Worm (Caenorhabditis elegans) whole organism, L3 larva: ENCODE data around the gene T28B11.1.

Source experiments
- R02D3.7 ChIP-seq: fragments of 150-350 bp; optimal IDR thresholded peaks from 2 replicates; lab custom pipeline; 2014; ENCODE audit warnings: missing biosample characterization, missing genetic modification characterization
- aly-2 ChIP-seq: fragments of 150-350 bp; optimal IDR thresholded peaks from 2 replicates; lab custom pipeline; 2014; ENCODE audit warnings: missing biosample characterization, missing genetic modification characterization
- ceh-16 ChIP-seq: sonication (generic microtip); optimal IDR thresholded peaks from 2 replicates; lab custom pipeline; 2017; ENCODE audit warnings: missing biosample characterization, missing genetic modification characterization
- ceh-82 ChIP-seq: fragments of 150-350 bp; optimal IDR thresholded peaks from 2 replicates; lab custom pipeline; 2014; ENCODE audit warnings: missing biosample characterization, missing genetic modification characterization
- egl-27 ChIP-seq: sonication (generic microtip); optimal IDR thresholded peaks from 4 replicates; lab custom pipeline; 2017; ENCODE audit warnings: missing biosample characterization, missing genetic modification reagents, missing genetic modification characterization
- egl-5 ChIP-seq: fragments of 150-350 bp; optimal IDR thresholded peaks from 2 replicates; lab custom pipeline; 2017; ENCODE audit warnings: missing biosample characterization, missing genetic modification reagents, missing genetic modification characterization, inconsistent platforms
- elt-1 ChIP-seq: fragments of 150-350 bp; optimal IDR thresholded peaks from 2 replicates; lab custom pipeline; 2014; ENCODE audit warnings: missing biosample characterization, missing genetic modification characterization
- elt-2 ChIP-seq: sonication (generic microtip); optimal IDR thresholded peaks from 2 replicates; lab custom pipeline; 2016; ENCODE audit warnings: missing genetic modification reagents, mild to moderate bottlenecking, missing genetic modification characterization, missing compliant biosample characterization
- elt-3 ChIP-seq, 3 experiments: fragments of 150-350 bp in 1 of 3; sonication (generic microtip) in 2 of 3; optimal IDR thresholded peaks; 2 replicates in 2 of 3; 4 replicates in 1 of 3; lab custom pipeline; 2014 to 2017; ENCODE audit warnings: missing biosample characterization in 3 of 3, missing genetic modification characterization in 3 of 3
- eor-1 ChIP-seq, 2 experiments: fragments of 150-350 bp; optimal IDR thresholded peaks; 2 replicates each; lab custom pipeline; 2014 to 2018; ENCODE audit warnings: missing biosample characterization in 2 of 2, missing genetic modification characterization in 2 of 2
- fkh-10 ChIP-seq: sonication (generic microtip); optimal IDR thresholded peaks from 2 replicates; lab custom pipeline; 2017; ENCODE audit warnings: missing biosample characterization, missing genetic modification reagents, missing genetic modification characterization
- fkh-2 ChIP-seq: fragments of 150-350 bp; optimal IDR thresholded peaks from 2 replicates; lab custom pipeline; 2014; ENCODE audit warnings: missing biosample characterization, missing genetic modification reagents, missing genetic modification characterization
- fos-1 ChIP-seq: fragments of 150-350 bp; optimal IDR thresholded peaks from 2 replicates; lab custom pipeline; 2014; ENCODE audit warnings: missing biosample characterization, missing genetic modification characterization
- hmg-11 ChIP-seq: sonication (generic microtip); optimal IDR thresholded peaks from 2 replicates; lab custom pipeline; 2016; ENCODE audit warnings: missing genetic modification characterization, missing compliant biosample characterization
- jun-1 ChIP-seq: fragments of 150-350 bp; optimal IDR thresholded peaks from 2 replicates; lab custom pipeline; 2014; ENCODE audit warnings: missing biosample characterization, missing genetic modification reagents, missing genetic modification characterization
- lin-15B ChIP-seq: fragments of 150-350 bp; optimal IDR thresholded peaks from 2 replicates; lab custom pipeline; 2014; ENCODE audit warnings: missing biosample characterization, missing genetic modification characterization
- lin-39 ChIP-seq: fragments of 150-350 bp; optimal IDR thresholded peaks from 2 replicates; lab custom pipeline; 2018; ENCODE audit warnings: missing biosample characterization, missing genetic modification reagents, missing genetic modification characterization
- lsy-12 ChIP-seq: sonication (generic microtip); optimal IDR thresholded peaks from 2 replicates; lab custom pipeline; 2016; ENCODE audit warnings: mild to moderate bottlenecking, missing genetic modification characterization, missing compliant biosample characterization
- mdl-1 ChIP-seq: fragments of 150-350 bp; optimal IDR thresholded peaks from 2 replicates; lab custom pipeline; 2014; ENCODE audit warnings: missing biosample characterization, missing genetic modification characterization
- mml-1 ChIP-seq: fragments of 150-350 bp; sonication (generic microtip); optimal IDR thresholded peaks from 3 replicates; lab custom pipeline; 2014; ENCODE audit warnings: missing biosample characterization, missing genetic modification characterization
- nfya-1 ChIP-seq: sonication (generic microtip); optimal IDR thresholded peaks from 2 replicates; lab custom pipeline; 2017; ENCODE audit warnings: missing genetic modification characterization, mild to moderate bottlenecking, missing compliant biosample characterization, antibody characterized with exemption, moderate library complexity; ENCODE audit not compliant: insufficient read depth
- nhr-11 ChIP-seq: fragments of 150-350 bp; optimal IDR thresholded peaks from 2 replicates; lab custom pipeline; 2014; ENCODE audit warnings: missing biosample characterization, missing genetic modification characterization
- nhr-12 ChIP-seq: fragments of 150-350 bp; optimal IDR thresholded peaks from 2 replicates; lab custom pipeline; 2014; ENCODE audit warnings: missing biosample characterization, missing genetic modification characterization
- nhr-23 ChIP-seq: fragments of 150-350 bp; optimal IDR thresholded peaks from 2 replicates; lab custom pipeline; 2014; ENCODE audit warnings: missing biosample characterization, missing genetic modification reagents, missing genetic modification characterization
- nhr-237 ChIP-seq: fragments of 150-350 bp; optimal IDR thresholded peaks from 2 replicates; lab custom pipeline; 2014; ENCODE audit warnings: missing biosample characterization, missing genetic modification characterization
- nhr-25 ChIP-seq: sonication (generic microtip); optimal IDR thresholded peaks from 2 replicates; lab custom pipeline; 2017; ENCODE audit warnings: missing biosample characterization, missing genetic modification characterization
- nhr-28 ChIP-seq: fragments of 150-350 bp; optimal IDR thresholded peaks from 2 replicates; lab custom pipeline; 2014; ENCODE audit warnings: missing biosample characterization, missing genetic modification characterization
- nhr-43 ChIP-seq: sonication (generic microtip); optimal IDR thresholded peaks from 2 replicates; lab custom pipeline; 2016; ENCODE audit warnings: mild to moderate bottlenecking, missing genetic modification characterization, missing compliant biosample characterization; ENCODE audit not compliant: poor library complexity, severe bottlenecking
- nhr-67 ChIP-seq: fragments of 150-350 bp; optimal IDR thresholded peaks from 2 replicates; lab custom pipeline; 2014; ENCODE audit warnings: missing biosample characterization, missing genetic modification characterization
- nhr-76 ChIP-seq: fragments of 150-350 bp; sonication (generic microtip); optimal IDR thresholded peaks from 5 replicates; lab custom pipeline; 2014; ENCODE audit warnings: missing biosample characterization, missing genetic modification characterization
- nhr-77 ChIP-seq: fragments of 150-350 bp; optimal IDR thresholded peaks from 2 replicates; lab custom pipeline; 2014; ENCODE audit warnings: missing biosample characterization, missing genetic modification characterization
- pqm-1 ChIP-seq: fragments of 150-350 bp; optimal IDR thresholded peaks from 2 replicates; lab custom pipeline; 2017; ENCODE audit warnings: missing biosample characterization, missing genetic modification characterization, inconsistent platforms
- sea-2 ChIP-seq: fragments of 150-350 bp; sonication (generic microtip); optimal IDR thresholded peaks from 4 replicates; lab custom pipeline; 2014; ENCODE audit warnings: missing biosample characterization, missing genetic modification reagents, missing genetic modification characterization
- skn-1 ChIP-seq: fragments of 150-350 bp; optimal IDR thresholded peaks from 2 replicates; lab custom pipeline; 2014; ENCODE audit warnings: missing biosample characterization, missing genetic modification characterization
- tbx-2 ChIP-seq: sonication (generic microtip); optimal IDR thresholded peaks from 2 replicates; lab custom pipeline; 2016; ENCODE audit warnings: mild to moderate bottlenecking, missing genetic modification characterization, missing compliant biosample characterization
- unc-39 ChIP-seq: sonication (generic microtip); optimal IDR thresholded peaks from 4 replicates; lab custom pipeline; 2017; ENCODE audit warnings: missing biosample characterization, missing genetic modification characterization
- unc-62 ChIP-seq: fragments of 150-350 bp; sonication (generic microtip); optimal IDR thresholded peaks from 4 replicates; lab custom pipeline; 2014; ENCODE audit warnings: missing biosample characterization, missing genetic modification reagents, missing genetic modification characterization
- zag-1 ChIP-seq: fragments of 150-350 bp; optimal IDR thresholded peaks from 2 replicates; lab custom pipeline; 2014; ENCODE audit warnings: missing biosample characterization, missing genetic modification characterization
- ztf-11 ChIP-seq: fragments of 150-350 bp; optimal IDR thresholded peaks from 2 replicates; lab custom pipeline; 2014; ENCODE audit warnings: missing biosample characterization, missing genetic modification characterization
- ztf-4 ChIP-seq: fragments of 150-350 bp; optimal IDR thresholded peaks from 2 replicates; lab custom pipeline; 2014; ENCODE audit warnings: missing biosample characterization, missing genetic modification characterization

T28B11.1 gene

DNA sequence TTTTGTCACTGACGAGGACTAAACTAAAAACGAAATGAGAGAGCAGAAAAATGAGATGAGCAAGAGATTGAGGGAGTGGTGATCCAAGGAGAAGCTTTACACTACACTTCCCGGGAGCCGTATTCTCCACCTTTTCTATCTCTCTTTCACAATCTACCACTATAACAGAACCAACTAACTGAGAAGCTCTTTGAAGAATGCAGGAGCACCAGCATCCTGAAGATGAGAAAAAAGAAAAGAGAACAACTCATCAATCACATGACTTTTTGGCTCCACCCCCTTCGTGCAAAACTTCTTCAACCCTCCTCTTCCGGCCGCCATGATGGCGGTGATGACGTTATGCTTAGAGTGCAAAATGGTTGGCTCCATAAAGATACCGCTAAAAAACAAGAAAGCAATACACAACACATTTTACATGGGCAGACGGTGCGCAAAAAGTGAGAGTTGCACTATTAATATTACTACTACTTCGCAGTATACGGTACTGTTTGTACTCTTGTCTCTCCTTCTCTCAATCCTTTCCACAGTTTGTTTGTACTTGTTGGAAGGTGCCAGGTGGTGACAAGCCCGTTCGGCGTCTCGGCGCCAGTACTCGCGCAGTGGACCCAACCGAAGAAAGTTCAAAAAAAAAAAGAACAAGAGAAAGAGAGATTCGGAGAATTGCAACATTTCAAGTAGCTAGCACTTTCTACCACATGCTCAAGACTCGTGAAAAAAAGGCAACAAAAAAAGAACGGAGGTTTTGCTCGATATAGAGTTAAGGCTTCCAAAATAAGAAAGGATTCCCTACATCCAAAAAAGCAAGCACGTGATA is 13.0 kb downstream of the T28B11.1 start:
- no peak for TF ChIP-seq lsy-12 (tag; lab: Kevin White, UChicago)
- TF ChIP-seq pqm-1 (tag; lab: Kevin White, UChicago) = peak; percentile 34
- TF ChIP-seq zag-1 (tag; lab: Kevin White, UChicago) = no peak
- peak; percentile 62 for TF ChIP-seq nhr-11
- TF ChIP-seq nhr-77 (tag; lab: Kevin White, UChicago) = no peak
- peak; percentile 4 for TF ChIP-seq nfya-1

- TF ChIP-seq lin-39 (tag; lab: Kevin White, UChicago) (no peak), nhr-25 (tag; lab: Kevin White, UChicago) (no peak), mdl-1 (no peak), jun-1 (tag; lab: Kevin White, UChicago) (no peak), mml-1 (tag; lab: Kevin White, UChicago) (no peak), egl-5 (tag; lab: Kevin White, UChicago) (no peak), nhr-77 (tag; lab: Kevin White, UChicago) (no peak), hmg-11 (tag; lab: Kevin White, UChicago) (no peak), eor-1 (tag; optimal IDR thresholded peaks at IDR 0.05; lab: Kevin White, UChicago) (no peak), nhr-67 (tag; lab: Kevin White, UChicago) (no peak), fkh-10 (no peak), unc-39 (tag; lab: Kevin White, UChicago) (no peak), lin-15B (tag; lab: Kevin White, UChicago) (no peak), ceh-82 (tag; lab: Kevin White, UChicago) (no peak), skn-1 (no peak), fkh-2 (tag; lab: Kevin White, UChicago) (no peak), ztf-4 (tag; lab: Kevin White, UChicago) (no peak)
These were observed 14.2 kb downstream of the T28B11.1 start for ce11 chrV:10718037-10718436.

ce11 chrV:10716865-10717713 is 15.1 kb downstream of the T28B11.1 start:
- TF ChIP-seq hmg-11 (tag; lab: Kevin White, UChicago) = peak; percentile 33
- peak; percentile 81 for TF ChIP-seq nhr-25 (tag; lab: Kevin White, UChicago)
- peak; percentile 44 for TF ChIP-seq egl-27
- TF ChIP-seq nhr-43 (tag; lab: Kevin White, UChicago) = peak; percentile 96
- peak; percentile 95 for TF ChIP-seq nhr-23 (tag; lab: Kevin White, UChicago)
- TF ChIP-seq unc-62 (GFP tag; lab: Kevin White, UChicago) = no peak
- peak; percentile 78 for TF ChIP-seq lin-39 (tag; lab: Kevin White, UChicago)
- TF ChIP-seq elt-3 (tag; optimal IDR thresholded peaks at IDR 0.05; lab: Kevin White, UChicago) = peak in 1 of 3 experiments; percentile 70
- TF ChIP-seq ztf-4 (tag; lab: Kevin White, UChicago) = peak; percentile 28
- peak; percentile 57 for TF ChIP-seq jun-1 (tag; lab: Kevin White, UChicago)
- TF ChIP-seq tbx-2 (tag; lab: Kevin White, UChicago) = peak; percentile 34
- TF ChIP-seq ztf-11 (tag; lab: Kevin White, UChicago) = no peak
- no peak for TF ChIP-seq R02D3.7
- peak; percentile 5 for TF ChIP-seq skn-1
- TF ChIP-seq mdl-1 = peak; percentile 63

- TF ChIP-seq ceh-16 (tag; lab: Kevin White, UChicago) (peak; percentile 63), unc-39 (tag; lab: Kevin White, UChicago) (no peak), fkh-10 (peak; percentile 98), eor-1 (tag; optimal IDR thresholded peaks at IDR 0.05; lab: Kevin White, UChicago) (no peak), mml-1 (tag; lab: Kevin White, UChicago) (peak; percentile 77), ceh-82 (tag; lab: Kevin White, UChicago) (no peak), nhr-76 (no peak), nhr-77 (tag; lab: Kevin White, UChicago) (no peak), nhr-28 (tag; lab: Kevin White, UChicago) (no peak), nhr-12 (tag; lab: Kevin White, UChicago) (no peak), fos-1 (tag; lab: Kevin White, UChicago) (peak; percentile 42), aly-2 (peak; percentile 3), jun-1 (tag; lab: Kevin White, UChicago) (peak; percentile 87), sea-2 (GFP tag; lab: Kevin White, UChicago) (no peak), elt-2 (tag; lab: Kevin White, UChicago) (peak; percentile 57), ztf-11 (tag; lab: Kevin White, UChicago) (no peak), nhr-43 (tag; lab: Kevin White, UChicago) (peak; percentile 87), elt-1 (tag; lab: Kevin White, UChicago) (peak; percentile 6), nhr-237 (tag; lab: Kevin White, UChicago) (no peak), ztf-4 (tag; lab: Kevin White, UChicago) (peak; percentile 47)
These were observed 16.8 kb downstream of the T28B11.1 start for ce11 chrV:10715158-10716152.
